Worm (Caenorhabditis elegans) whole organism, L4 larva: ENCODE results near the gene F25H9.2.

Experiments used
- D1046.2 ChIP-seq: fragments of 200-800 bp; sonication (Bioruptor generic); IDR thresholded peaks from 2 replicates; pipeline ENCODE4 v1.3.6; 2022; ENCODE audit warnings: missing genetic modification characterization, missing compliant biosample characterization
- F26F4.8 ChIP-seq: fragments of 200-800 bp; sonication (Bioruptor generic); conservative IDR thresholded peaks from 2 replicates; pipeline ENCODE4 v1.3.6; 2022; ENCODE audit warnings: missing genetic modification characterization, missing compliant biosample characterization
- F44E2.7 ChIP-seq: fragments of 200-800 bp; sonication (Bioruptor generic); IDR thresholded peaks from 2 replicates; pipeline ENCODE4 v2.1.2; 2022; ENCODE audit warnings: missing genetic modification characterization, missing compliant biosample characterization
- Y105C5A.15 ChIP-seq: fragments of 200-800 bp; sonication (Bioruptor generic); IDR thresholded peaks from 2 replicates; pipeline ENCODE4 v1.3.6; 2022; ENCODE audit warnings: missing genetic modification characterization, missing compliant biosample characterization
- Y5F2A.4 ChIP-seq: fragments of 200-800 bp; sonication (Bioruptor generic); optimal IDR thresholded peaks from 2 replicates; lab custom pipeline; 2018; ENCODE audit warnings: mild to moderate bottlenecking, missing genetic modification characterization, missing compliant biosample characterization
- aly-2 ChIP-seq: sonication (generic microtip); optimal IDR thresholded peaks from 2 replicates; lab custom pipeline; 2018; ENCODE audit warnings: missing biosample characterization, missing genetic modification characterization
- ama-1 ChIP-seq: fragments of 150-350 bp; optimal IDR thresholded peaks from 2 replicates; lab custom pipeline; 2014; ENCODE audit warnings: inconsistent platforms, mixed read lengths
- arid-1 ChIP-seq: fragments of 200-800 bp; sonication (Bioruptor generic); conservative IDR thresholded peaks from 2 replicates; pipeline ENCODE4 v1.3.6; 2022; ENCODE audit warnings: missing genetic modification reagents, missing genetic modification characterization, missing compliant biosample characterization
- ceh-20 ChIP-seq: fragments of 200-800 bp; sonication (Bioruptor generic); IDR thresholded peaks from 2 replicates; pipeline ENCODE4 v1.3.6; 2022; ENCODE audit warnings: missing genetic modification reagents, missing genetic modification characterization, missing compliant biosample characterization
- ceh-62 ChIP-seq: sonication (generic microtip); optimal IDR thresholded peaks from 2 replicates; lab custom pipeline; 2017; ENCODE audit warnings: missing biosample characterization, missing genetic modification characterization
- cey-2 ChIP-seq: sonication (generic microtip); optimal IDR thresholded peaks from 3 replicates; lab custom pipeline; 2017; ENCODE audit warnings: missing genetic modification characterization, mild to moderate bottlenecking, missing compliant biosample characterization, antibody characterized with exemption, borderline replicate concordance; ENCODE audit not compliant: insufficient read depth
- daf-16 ChIP-seq, 3 experiments: sonication (generic microtip); optimal IDR thresholded peaks; 2 replicates each; lab custom pipeline; 2016 to 2017; ENCODE audit warnings: missing genetic modification characterization in 3 of 3, missing genetic modification reagents in 3 of 3, mild to moderate bottlenecking in 2 of 3, missing compliant biosample characterization in 2 of 3, missing biosample characterization in 1 of 3, moderate library complexity in 1 of 3
- dmd-6 ChIP-seq: fragments of 200-800 bp; sonication (Bioruptor generic); IDR thresholded peaks from 2 replicates; pipeline ENCODE4 v1.3.6; 2022; ENCODE audit warnings: missing genetic modification reagents, missing genetic modification characterization, missing compliant biosample characterization
- dmd-8 ChIP-seq: fragments of 200-800 bp; sonication (Bioruptor generic); IDR thresholded peaks from 2 replicates; pipeline ENCODE4 v1.3.6; 2022; ENCODE audit warnings: missing genetic modification characterization, missing compliant biosample characterization
- duxl-1 ChIP-seq: sonication (generic microtip); optimal IDR thresholded peaks from 2 replicates; lab custom pipeline; 2016; ENCODE audit warnings: mild to moderate bottlenecking, missing genetic modification characterization, moderate library complexity, missing compliant biosample characterization; ENCODE audit not compliant: poor library complexity
- egl-43 ChIP-seq: fragments of 200-800 bp; sonication (Bioruptor generic); IDR thresholded peaks from 2 replicates; pipeline ENCODE4 v1.3.6; 2022; ENCODE audit warnings: missing genetic modification reagents, missing genetic modification characterization, missing compliant biosample characterization
- fos-1 ChIP-seq: fragments of 150-350 bp; optimal IDR thresholded peaks from 2 replicates; lab custom pipeline; 2014; ENCODE audit warnings: missing biosample characterization, missing genetic modification characterization
- hif-1 ChIP-seq, 2 experiments: sonication (generic microtip); optimal IDR thresholded peaks; 2 replicates each; lab custom pipeline; 2016 to 2017; ENCODE audit warnings: missing compliant biosample characterization in 2 of 2, missing genetic modification characterization in 2 of 2, missing genetic modification reagents in 2 of 2, missing genotype in 2 of 2, mild to moderate bottlenecking in 1 of 2
- hlh-11 ChIP-seq: fragments of 200-800 bp; sonication (Bioruptor generic); optimal IDR thresholded peaks from 2 replicates; lab custom pipeline; 2018; ENCODE audit warnings: mild to moderate bottlenecking, missing genetic modification characterization, missing compliant biosample characterization
- lin-29 ChIP-seq: fragments of 200-800 bp; sonication (Bioruptor generic); IDR thresholded peaks from 2 replicates; pipeline ENCODE4 v1.3.6; 2022; ENCODE audit warnings: missing genetic modification reagents, missing genetic modification characterization, missing compliant biosample characterization
- lin-39 ChIP-seq: fragments of 150-350 bp; optimal IDR thresholded peaks from 2 replicates; lab custom pipeline; 2014; ENCODE audit warnings: missing biosample characterization, missing genetic modification reagents, missing genetic modification characterization
- lir-3 ChIP-seq: sonication (generic microtip); optimal IDR thresholded peaks from 2 replicates; lab custom pipeline; 2016; ENCODE audit warnings: mild to moderate bottlenecking, missing genetic modification characterization, missing compliant biosample characterization
- madf-5 ChIP-seq, 2 experiments: fragments of 200-800 bp; sonication (Bioruptor generic); IDR thresholded peaks; 2 replicates each; pipeline ENCODE4 v1.3.6; 2022; ENCODE audit warnings: missing compliant biosample characterization in 2 of 2, missing genetic modification characterization in 2 of 2
- madf-9 ChIP-seq: fragments of 200-800 bp; sonication (Bioruptor generic); conservative IDR thresholded peaks from 2 replicates; pipeline ENCODE4 v1.3.6; 2022; ENCODE audit warnings: missing genetic modification reagents, missing genetic modification characterization, missing compliant biosample characterization
- mdl-1 ChIP-seq, 2 experiments: fragments of 150-350 bp in 1 of 2; sonication (generic microtip) in 1 of 2; optimal IDR thresholded peaks; 2 replicates each; lab custom pipeline; 2014 to 2017; ENCODE audit warnings: missing biosample characterization in 2 of 2, missing genetic modification characterization in 2 of 2
- mdt-29 ChIP-seq: fragments of 200-800 bp; sonication (Bioruptor generic); IDR thresholded peaks from 2 replicates; pipeline ENCODE4 v1.3.6; 2022; ENCODE audit warnings: missing genetic modification reagents, missing genetic modification characterization, missing compliant biosample characterization
- mxl-2 ChIP-seq: fragments of 200-800 bp; sonication (Bioruptor generic); conservative IDR thresholded peaks from 2 replicates; pipeline ENCODE4 v1.3.6; 2022; ENCODE audit warnings: missing genetic modification reagents, missing genetic modification characterization, missing compliant biosample characterization
- mxl-3 ChIP-seq: fragments of 200-800 bp; sonication (Bioruptor generic); optimal IDR thresholded peaks from 2 replicates; lab custom pipeline; 2018; ENCODE audit warnings: mild to moderate bottlenecking, missing genetic modification characterization, missing compliant biosample characterization
- nhr-11 ChIP-seq: fragments of 150-350 bp; optimal IDR thresholded peaks from 2 replicates; lab custom pipeline; 2014; ENCODE audit warnings: missing biosample characterization, missing genetic modification characterization
- nhr-25 ChIP-seq: sonication (generic microtip); optimal IDR thresholded peaks from 2 replicates; lab custom pipeline; 2017; ENCODE audit warnings: missing genetic modification characterization, mild to moderate bottlenecking, missing compliant biosample characterization, antibody characterized with exemption, moderate library complexity, borderline replicate concordance; ENCODE audit not compliant: insufficient read depth
- nhr-28 ChIP-seq: fragments of 150-350 bp; optimal IDR thresholded peaks from 2 replicates; lab custom pipeline; 2014; ENCODE audit warnings: missing biosample characterization, missing genetic modification characterization
- nhr-48 ChIP-seq: sonication (generic microtip); optimal IDR thresholded peaks from 2 replicates; lab custom pipeline; 2016; ENCODE audit warnings: mild to moderate bottlenecking, missing genetic modification characterization, missing compliant biosample characterization
- nhr-76 ChIP-seq: fragments of 150-350 bp; optimal IDR thresholded peaks from 2 replicates; lab custom pipeline; 2014; ENCODE audit warnings: missing biosample characterization, missing genetic modification characterization
- nhr-77 ChIP-seq: fragments of 150-350 bp; optimal IDR thresholded peaks from 2 replicates; lab custom pipeline; 2014; ENCODE audit warnings: missing biosample characterization, missing genetic modification characterization
- php-3 ChIP-seq: fragments of 200-800 bp; sonication (Bioruptor generic); IDR thresholded peaks from 2 replicates; pipeline ENCODE4 v1.3.6; 2022; ENCODE audit warnings: missing genetic modification reagents, missing genetic modification characterization, missing compliant biosample characterization
- pqm-1 ChIP-seq: sonication (generic microtip); optimal IDR thresholded peaks from 2 replicates; lab custom pipeline; 2017; ENCODE audit warnings: missing biosample characterization, missing genetic modification characterization
- rbr-2 ChIP-seq: sonication (generic microtip); optimal IDR thresholded peaks from 2 replicates; lab custom pipeline; 2016; ENCODE audit warnings: missing genotype, missing genetic modification characterization, missing compliant biosample characterization
- sdz-12 ChIP-seq: fragments of 200-800 bp; sonication (Bioruptor generic); optimal IDR thresholded peaks from 2 replicates; lab custom pipeline; 2018; ENCODE audit warnings: mild to moderate bottlenecking, missing genetic modification characterization, missing compliant biosample characterization
- snpc-1.2 ChIP-seq: fragments of 200-800 bp; sonication (Bioruptor generic); IDR thresholded peaks from 2 replicates; pipeline ENCODE4 v1.3.6; 2022; ENCODE audit warnings: missing genetic modification reagents, missing genetic modification characterization, missing compliant biosample characterization
- snpc-4 ChIP-seq: fragments of 150-350 bp; optimal IDR thresholded peaks from 2 replicates; lab custom pipeline; 2014; ENCODE audit warnings: missing biosample characterization, missing genetic modification characterization
- spr-3 ChIP-seq: fragments of 200-800 bp; sonication (Bioruptor generic); optimal IDR thresholded peaks from 2 replicates; lab custom pipeline; 2018; ENCODE audit warnings: mild to moderate bottlenecking, missing genetic modification characterization, missing compliant biosample characterization
- unc-130 ChIP-seq: sonication (generic microtip); optimal IDR thresholded peaks from 2 replicates; lab custom pipeline; 2016; ENCODE audit warnings: missing genetic modification reagents, missing genetic modification characterization, missing compliant biosample characterization
- unc-62 ChIP-seq, 3 experiments: fragments of 150-350 bp in 1 of 3; sonication (generic microtip); optimal IDR thresholded peaks in 2 of 3; peaks in 1 of 3; 1 replicate in 1 of 3; 2 replicates in 2 of 3; lab custom pipeline; 2014 to 2017; ENCODE audit warnings: missing biosample characterization in 3 of 3, missing genetic modification characterization in 3 of 3, missing genetic modification reagents in 3 of 3, missing genotype in 1 of 3
- zfp-2 ChIP-seq: sonication (generic microtip); optimal IDR thresholded peaks from 2 replicates; lab custom pipeline; 2016; ENCODE audit warnings: mild to moderate bottlenecking, missing genetic modification characterization, missing compliant biosample characterization
- zfp-3 ChIP-seq: fragments of 200-800 bp; sonication (Bioruptor generic); conservative IDR thresholded peaks from 2 replicates; pipeline ENCODE4 v1.3.6; 2022; ENCODE audit warnings: missing genetic modification reagents, missing genetic modification characterization, missing compliant biosample characterization
- zip-11 ChIP-seq: fragments of 200-800 bp; sonication (Bioruptor generic); IDR thresholded peaks from 2 replicates; pipeline ENCODE4 v1.3.6; 2022; ENCODE audit warnings: missing genetic modification characterization, missing compliant biosample characterization
- zip-2 ChIP-seq: fragments of 150-350 bp; optimal IDR thresholded peaks from 2 replicates; lab custom pipeline; 2014; ENCODE audit warnings: missing biosample characterization, missing genetic modification characterization
- ztf-11 ChIP-seq: fragments of 150-350 bp; optimal IDR thresholded peaks from 2 replicates; lab custom pipeline; 2014; ENCODE audit warnings: missing biosample characterization, missing genetic modification characterization
- ztf-7 ChIP-seq: fragments of 150-350 bp; optimal IDR thresholded peaks from 2 replicates; lab custom pipeline; 2014; ENCODE audit warnings: missing biosample characterization, missing genetic modification characterization

F25H9.2 gene

DNA sequence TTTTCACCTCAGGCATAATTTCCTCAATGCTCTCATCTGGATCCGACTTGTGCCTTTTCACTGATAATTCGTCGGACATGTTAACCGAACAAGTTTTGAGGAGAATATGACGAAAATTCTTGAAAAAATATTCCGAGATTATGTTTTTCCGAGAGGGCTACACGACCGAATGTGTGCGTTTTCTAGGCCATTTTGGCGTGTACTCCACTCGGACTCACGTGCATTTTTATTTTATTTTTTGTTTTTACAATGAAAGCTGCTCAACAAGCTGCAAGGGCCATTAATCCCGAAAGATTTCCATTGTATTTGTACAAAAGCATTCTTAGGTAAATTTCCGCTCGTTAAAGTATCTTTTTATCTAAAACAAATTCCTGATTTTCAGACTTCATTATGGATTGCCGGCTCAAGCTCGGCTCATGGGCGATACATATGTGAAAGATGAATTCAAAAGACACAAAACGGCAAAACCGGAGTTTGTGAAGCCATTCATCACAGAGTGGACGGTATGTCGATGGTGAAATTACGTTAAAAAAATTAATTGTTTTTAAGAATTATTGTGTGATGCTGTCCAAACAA is 10.4 kb downstream of the F25H9.2 start, which contains the start of the genes F25H9.6 and F25H9.7 (continued):
- TF ChIP-seq dmd-8 (GFP tag; lab: Robert Waterston, UW), result 0 out of 2 replicates have a peak, but pooled peaks have one; percentile 12
- peak; percentile 53 for TF ChIP-seq spr-3 (GFP tag; lab: Kevin White, UChicago)
- TF ChIP-seq zip-11, result no peak
- peak; percentile 93 for TF ChIP-seq sdz-12 (GFP tag; lab: Kevin White, UChicago)
- TF ChIP-seq zfp-2, result no peak
- TF ChIP-seq zip-2 (tag; lab: Kevin White, UChicago), result peak; percentile 11
- no peak for TF ChIP-seq F26F4.8 (GFP tag; lab: Robert Waterston, UW)
- peak in 1 of 2 experiments; percentile 40; a peak in 1 of 4 replicates for TF ChIP-seq madf-5 (GFP tag; IDR thresholded peaks at IDR 0.05; lab: Robert Waterston, UW)
- peak; percentile 58 for TF ChIP-seq nhr-77 (tag; lab: Kevin White, UChicago)
- peak; percentile 65 for TF ChIP-seq ztf-7
- no peak for TF ChIP-seq lin-29 (GFP tag; lab: Robert Waterston, UW)
- TF ChIP-seq pqm-1 (tag; lab: Kevin White, UChicago), result no peak
- peak; percentile 88 for TF ChIP-seq duxl-1 (tag; lab: Kevin White, UChicago)
- peak; percentile 97 for TF ChIP-seq unc-130
- no peak for TF ChIP-seq php-3 (GFP tag; lab: Robert Waterston, UW)
- peak; percentile 69; the same call in 1 of the 2 replicates for TF ChIP-seq mdt-29 (GFP tag; lab: Robert Waterston, UW)
- no peak for TF ChIP-seq ceh-62 (tag; lab: Kevin White, UChicago)
- peak; percentile 71 for TF ChIP-seq mxl-3 (GFP tag; lab: Kevin White, UChicago)
- TF ChIP-seq unc-62 (GFP tag; optimal IDR thresholded peaks at IDR 0.05 in 1 of 2; lab: Kevin White, UChicago), result peak in 1 of 2 experiments; percentile 98
- TF ChIP-seq unc-62 (tag; optimal IDR thresholded peaks at IDR 0.05; lab: Kevin White, UChicago), result no peak
- TF ChIP-seq nhr-48 (tag; lab: Kevin White, UChicago), result peak; percentile 38
- no peak for TF ChIP-seq aly-2 (tag; lab: Kevin White, UChicago)
- peak; percentile 13 for TF ChIP-seq nhr-28
- peak; percentile 83 for TF ChIP-seq ceh-20
- no peak for TF ChIP-seq Y105C5A.15 (GFP tag; lab: Robert Waterston, UW)
- TF ChIP-seq fos-1 (tag; lab: Kevin White, UChicago), result no peak
- TF ChIP-seq ztf-11 (tag; lab: Kevin White, UChicago), result no peak
- peak; percentile 2 to 96 for TF ChIP-seq hif-1 (tag; optimal IDR thresholded peaks at IDR 0.05; lab: Kevin White, UChicago)
- peak; percentile 93 for TF ChIP-seq dmd-6 (GFP tag; lab: Robert Waterston, UW)
- peak; percentile 60; the same call in 1 of the 2 replicates for TF ChIP-seq arid-1
- no peak; the same call in 1 of the 2 replicates for TF ChIP-seq snpc-1.2 (GFP tag; lab: Robert Waterston, UW)
- TF ChIP-seq Y5F2A.4 (GFP tag; lab: Kevin White, UChicago), result no peak
- no peak for TF ChIP-seq cey-2 (tag; lab: Kevin White, UChicago)
- TF ChIP-seq madf-9 (GFP tag; lab: Robert Waterston, UW), result peak; percentile 93
- no peak for TF ChIP-seq nhr-25
- TF ChIP-seq snpc-4, result no peak
- peak; percentile 66 for TF ChIP-seq hlh-11 (tag; lab: Kevin White, UChicago)
- TF ChIP-seq nhr-11, result peak; percentile 54
- TF ChIP-seq ama-1 (lab: Kevin White, UChicago), result no peak
- peak; percentile 1 for TF ChIP-seq lir-3
- TF ChIP-seq lin-39 (tag; lab: Kevin White, UChicago), result no peak
- TF ChIP-seq D1046.2 (GFP tag; lab: Robert Waterston, UW), result peak; percentile 78; the same call in 1 of the 2 replicates
- peak; percentile 72 to 91 for TF ChIP-seq mdl-1 (tag; optimal IDR thresholded peaks at IDR 0.05; lab: Kevin White, UChicago)
- TF ChIP-seq egl-43 (GFP tag; lab: Robert Waterston, UW), result no peak
- TF ChIP-seq daf-16 (GFP tag; optimal IDR thresholded peaks at IDR 0.05; lab: Kevin White, UChicago), result peak; percentile 43 to 86
- peak; percentile 29 for TF ChIP-seq daf-16 (tag; optimal IDR thresholded peaks at IDR 0.05; lab: Kevin White, UChicago)
- TF ChIP-seq rbr-2 (tag; lab: Kevin White, UChicago), result peak; percentile 81
- no peak for TF ChIP-seq nhr-76 (tag; lab: Kevin White, UChicago)
- peak; percentile 79 for TF ChIP-seq mxl-2 (GFP tag; lab: Robert Waterston, UW)
- TF ChIP-seq F44E2.7 (GFP tag; lab: Robert Waterston, UW), result no peak
- peak; percentile 62; the same call in 1 of the 2 replicates for TF ChIP-seq zfp-3 (GFP tag; lab: Robert Waterston, UW)
